Fruit fly (Drosophila melanogaster) whole organism, embryonic: ENCODE results near the gene CG7557.

Experiments used
- Atf6 ChIP-seq: fragments of 200-800 bp; sonication (Bioruptor generic); IDR thresholded peaks from 2 replicates; pipeline ENCODE4 v1.3.6; 2022; ENCODE audit warnings: missing biosample characterization, missing genetic modification characterization
- Bgb ChIP-seq: fragments of 200-800 bp; sonication (Bioruptor generic); IDR thresholded peaks from 2 replicates; pipeline ENCODE4 v1.3.6; 2022; ENCODE audit warnings: missing biosample characterization, missing genetic modification characterization; ENCODE audit not compliant: partially characterized antibody
- BtbVII ChIP-seq: fragments of 200-800 bp; sonication (Bioruptor generic); optimal IDR thresholded peaks from 3 replicates; lab custom pipeline; 2017; ENCODE audit warnings: missing biosample characterization, mild to moderate bottlenecking, missing genetic modification characterization
- CG10267 ChIP-seq: fragments of 200-800 bp; sonication (Bioruptor generic); optimal IDR thresholded peaks from 2 replicates; lab custom pipeline; 2018; ENCODE audit warnings: missing biosample characterization, mild to moderate bottlenecking, missing genetic modification characterization, moderate library complexity
- CG12659 ChIP-seq: fragments of 200-800 bp; sonication (Bioruptor generic); optimal IDR thresholded peaks from 3 replicates; lab custom pipeline; 2017; ENCODE audit warnings: mild to moderate bottlenecking, missing biosample characterization, missing genetic modification reagents, missing genetic modification characterization
- CG12744 ChIP-seq: fragments of 200-800 bp; sonication (Bioruptor generic); optimal IDR thresholded peaks from 2 replicates; lab custom pipeline; 2016; ENCODE audit warnings: missing biosample characterization, missing genetic modification characterization
- CG12769 ChIP-seq: fragments of 200-800 bp; sonication (Bioruptor generic); optimal IDR thresholded peaks from 2 replicates; lab custom pipeline; 2019; ENCODE audit warnings: missing biosample characterization, mild to moderate bottlenecking, missing genetic modification characterization, moderate library complexity
- CG12942 ChIP-seq: fragments of 200-800 bp; sonication (Bioruptor generic); optimal IDR thresholded peaks from 3 replicates; lab custom pipeline; 2016; ENCODE audit warnings: missing biosample characterization, missing genetic modification characterization
- CG30403 ChIP-seq: fragments of 200-800 bp; sonication (Bioruptor generic); optimal IDR thresholded peaks from 3 replicates; lab custom pipeline; 2016; ENCODE audit warnings: missing biosample characterization, missing genetic modification characterization
- CG3407 ChIP-seq: fragments of 200-800 bp; sonication (Bioruptor generic); optimal IDR thresholded peaks from 2 replicates; lab custom pipeline; 2018; ENCODE audit warnings: missing biosample characterization, mild to moderate bottlenecking, missing genetic modification characterization
- CG6175 ChIP-seq: fragments of 200-800 bp; sonication (Bioruptor generic); IDR thresholded peaks from 3 replicates; pipeline ENCODE4 v1.3.6; 2022; ENCODE audit warnings: missing biosample characterization, missing genetic modification characterization
- CHES-1-like ChIP-seq: fragments of 200-800 bp; sonication (Bioruptor generic); optimal IDR thresholded peaks from 2 replicates; lab custom pipeline; 2016; ENCODE audit warnings: missing biosample characterization, missing genetic modification characterization
- Camta ChIP-seq: fragments of 200-800 bp; sonication (Bioruptor generic); optimal IDR thresholded peaks from 2 replicates; lab custom pipeline; 2016; ENCODE audit warnings: missing biosample characterization, missing genetic modification characterization
- D19B ChIP-seq: fragments of 200-800 bp; sonication (Bioruptor generic); optimal IDR thresholded peaks from 2 replicates; lab custom pipeline; 2017; ENCODE audit warnings: missing biosample characterization, mild to moderate bottlenecking, missing genetic modification characterization
- Dip2 ChIP-seq: fragments of 200-800 bp; sonication (Bioruptor generic); IDR thresholded peaks from 2 replicates; pipeline ENCODE4 v1.3.6; 2022; ENCODE audit warnings: missing biosample characterization, missing genetic modification characterization
- E2f1 ChIP-seq: fragments of 200-800 bp; sonication (Bioruptor generic); IDR thresholded peaks from 2 replicates; pipeline ENCODE4 v1.3.6; 2022; ENCODE audit warnings: missing biosample characterization, missing genetic modification characterization
- E2f2 ChIP-seq: fragments of 200-800 bp; sonication (Bioruptor generic); IDR thresholded peaks from 2 replicates; pipeline ENCODE4 v1.3.6; 2022; ENCODE audit warnings: missing biosample characterization, missing genetic modification characterization
- HLH54F ChIP-seq: fragments of 200-800 bp; sonication (Bioruptor generic); optimal IDR thresholded peaks from 3 replicates; lab custom pipeline; 2016; ENCODE audit warnings: missing biosample characterization, missing genetic modification characterization
- Hand ChIP-seq: fragments of 200-800 bp; sonication (Bioruptor generic); optimal IDR thresholded peaks from 2 replicates; lab custom pipeline; 2017; ENCODE audit warnings: mild to moderate bottlenecking, missing biosample characterization, missing genetic modification reagents, missing genetic modification characterization
- Hr3 ChIP-seq: fragments of 200-800 bp; sonication (Bioruptor generic); optimal IDR thresholded peaks from 3 replicates; lab custom pipeline; 2016; ENCODE audit warnings: missing biosample characterization, missing genetic modification characterization
- Hr51 ChIP-seq, 2 experiments: fragments of 200-800 bp; sonication (Bioruptor generic); optimal IDR thresholded peaks; 2 replicates in 1 of 2; 3 replicates in 1 of 2; lab custom pipeline; 2016 to 2018; ENCODE audit warnings: missing biosample characterization in 2 of 2, missing genetic modification characterization in 2 of 2, mild to moderate bottlenecking in 1 of 2, moderate library complexity in 1 of 2
- Lpt ChIP-seq: fragments of >200 bp; optimal IDR thresholded peaks from 2 replicates; lab custom pipeline; 2018; ENCODE audit warnings: missing biosample characterization, missing genetic modification characterization
- Mrtf ChIP-seq: fragments of 200-800 bp; sonication (Bioruptor generic); IDR thresholded peaks from 3 replicates; pipeline ENCODE4 v1.3.6; 2022; ENCODE audit warnings: missing biosample characterization, missing genetic modification characterization
- PHDP ChIP-seq: fragments of 200-800 bp; sonication (Bioruptor generic); optimal IDR thresholded peaks from 3 replicates; lab custom pipeline; 2018; ENCODE audit warnings: missing biosample characterization, mild to moderate bottlenecking, missing genetic modification characterization, moderate library complexity
- Xbp1 ChIP-seq: fragments of 200-800 bp; sonication (Bioruptor generic); optimal IDR thresholded peaks from 3 replicates; lab custom pipeline; 2016; ENCODE audit warnings: missing biosample characterization, mild to moderate bottlenecking, missing genetic modification characterization
- YL-1 ChIP-seq: fragments of 200-800 bp; sonication (Bioruptor generic); optimal IDR thresholded peaks from 3 replicates; lab custom pipeline; 2017; ENCODE audit warnings: missing biosample characterization, mild to moderate bottlenecking, missing genetic modification characterization
- bcd ChIP-seq: fragments of 200-800 bp; sonication (Bioruptor generic); optimal IDR thresholded peaks from 2 replicates; lab custom pipeline; 2017; ENCODE audit warnings: missing biosample characterization, mild to moderate bottlenecking, missing genetic modification characterization
- danr ChIP-seq: fragments of 200-800 bp; sonication (Bioruptor generic); IDR thresholded peaks from 2 replicates; pipeline ENCODE4 v1.3.6; 2022; ENCODE audit warnings: missing biosample characterization, missing genetic modification characterization
- disco-r ChIP-seq: fragments of 200-800 bp; sonication (Bioruptor generic); optimal IDR thresholded peaks from 2 replicates; lab custom pipeline; 2016; ENCODE audit warnings: missing biosample characterization, missing genetic modification characterization
- dmrt99B ChIP-seq: fragments of 200-800 bp; sonication (Bioruptor generic); optimal IDR thresholded peaks from 2 replicates; lab custom pipeline; 2018; ENCODE audit warnings: missing biosample characterization, mild to moderate bottlenecking, missing genetic modification characterization, moderate library complexity
- esg ChIP-seq: fragments of 200-800 bp; sonication (Bioruptor generic); conservative IDR thresholded peaks from 2 replicates; pipeline ENCODE4 v1.3.6; 2022; ENCODE audit warnings: missing biosample characterization, missing genetic modification characterization
- exex ChIP-seq: fragments of 200-800 bp; sonication (Bioruptor generic); optimal IDR thresholded peaks from 4 replicates; lab custom pipeline; 2018; ENCODE audit warnings: missing biosample characterization, mild to moderate bottlenecking, missing genetic modification characterization, moderate library complexity
- ftz-f1 ChIP-seq: fragments of 200-800 bp; sonication (Bioruptor generic); optimal IDR thresholded peaks from 2 replicates; lab custom pipeline; 2016; ENCODE audit warnings: missing biosample characterization, missing genetic modification characterization
- gfzf ChIP-seq: fragments of 200-800 bp; sonication (Bioruptor generic); optimal IDR thresholded peaks from 2 replicates; lab custom pipeline; 2016; ENCODE audit warnings: missing biosample characterization, mild to moderate bottlenecking, missing genetic modification characterization, moderate library complexity
- gsb-n ChIP-seq: fragments of 200-800 bp; sonication (Bioruptor generic); optimal IDR thresholded peaks from 3 replicates; lab custom pipeline; 2018; ENCODE audit warnings: missing biosample characterization, mild to moderate bottlenecking, missing genetic modification characterization
- hkb ChIP-seq, 2 experiments: fragments of 200-800 bp in 1 of 2; fragments of >200 bp in 1 of 2; sonication (Bioruptor generic) in 1 of 2; IDR thresholded peaks in 1 of 2; optimal IDR thresholded peaks in 1 of 2; 2 replicates each; pipeline versions ENCODE4 v1.3.6 to Lab custom; 2017 to 2022; ENCODE audit warnings: missing biosample characterization in 1 of 2, missing genetic modification characterization in 1 of 2
- knrl ChIP-seq: fragments of 200-800 bp; sonication (Bioruptor generic); IDR thresholded peaks from 3 replicates; pipeline ENCODE4 v1.3.6; 2022; ENCODE audit warnings: missing biosample characterization, missing genetic modification characterization; ENCODE audit not compliant: partially characterized antibody
- nerfin-2 ChIP-seq: fragments of 200-800 bp; sonication (Bioruptor generic); IDR thresholded peaks from 2 replicates; pipeline ENCODE4 v1.3.6; 2022; ENCODE audit warnings: missing biosample characterization, missing genetic modification characterization; ENCODE audit not compliant: partially characterized antibody
- odd ChIP-seq: fragments of 200-800 bp; sonication (Bioruptor generic); optimal IDR thresholded peaks from 2 replicates; lab custom pipeline; 2017; ENCODE audit warnings: missing biosample characterization, mild to moderate bottlenecking, missing genetic modification characterization
- onecut ChIP-seq: fragments of 200-800 bp; sonication (Bioruptor generic); IDR thresholded peaks from 2 replicates; pipeline ENCODE4 v1.3.6; 2022; ENCODE audit warnings: missing biosample characterization, missing genetic modification characterization
- org-1 ChIP-seq: fragments of 200-800 bp; sonication (Bioruptor generic); optimal IDR thresholded peaks from 2 replicates; lab custom pipeline; 2017; ENCODE audit warnings: missing biosample characterization, missing genetic modification characterization
- peb ChIP-seq: fragments of 200-800 bp; sonication (Bioruptor generic); IDR thresholded peaks from 2 replicates; pipeline ENCODE4 v1.3.6; 2022; ENCODE audit warnings: missing biosample characterization, missing genetic modification characterization
- sc ChIP-seq, 3 experiments: fragments of >200 bp in 2 of 3; fragments of 200-800 bp in 1 of 3; sonication (Bioruptor generic) in 1 of 3; optimal IDR thresholded peaks; 2 replicates in 2 of 3; 3 replicates in 1 of 3; lab custom pipeline; 2017; ENCODE audit warnings: mild to moderate bottlenecking in 1 of 3, missing biosample characterization in 1 of 3, missing genetic modification characterization in 1 of 3, missing genetic modification reagents in 1 of 3
- schlank ChIP-seq: fragments of 200-800 bp; sonication (Bioruptor generic); optimal IDR thresholded peaks from 2 replicates; lab custom pipeline; 2018; ENCODE audit warnings: missing biosample characterization, mild to moderate bottlenecking, missing genetic modification characterization
- sima ChIP-seq: fragments of 200-800 bp; sonication (Bioruptor generic); optimal IDR thresholded peaks from 2 replicates; lab custom pipeline; 2016; ENCODE audit warnings: missing biosample characterization, missing genetic modification characterization
- sqz ChIP-seq: fragments of 200-800 bp; sonication (Bioruptor generic); optimal IDR thresholded peaks from 3 replicates; lab custom pipeline; 2018; ENCODE audit warnings: missing biosample characterization, mild to moderate bottlenecking, missing genetic modification characterization
- tgo ChIP-seq: fragments of 200-800 bp; sonication (Bioruptor generic); IDR thresholded peaks from 3 replicates; pipeline ENCODE4 v1.3.6; 2022; ENCODE audit warnings: missing biosample characterization, missing genetic modification characterization
- zfh1 ChIP-seq: fragments of 200-800 bp; sonication (Bioruptor generic); IDR thresholded peaks from 3 replicates; pipeline ENCODE4 v1.3.6; 2022; ENCODE audit warnings: missing biosample characterization, missing genetic modification characterization
- zfh2 ChIP-seq: fragments of 200-800 bp; sonication (Bioruptor generic); optimal IDR thresholded peaks from 2 replicates; lab custom pipeline; 2016; ENCODE audit warnings: missing biosample characterization, missing genetic modification characterization

Gene CG7557

dm6 chr3L:11443474-11444080 is 1.4 kb upstream of the CG7557 start (continued):
- TF ChIP-seq gsb-n (tag; lab: Kevin White, UChicago) (peak; percentile 46), Mrtf (GFP tag; lab: Robert Waterston, UW) (no peak), YL-1 (no peak), peb (GFP tag; lab: Robert Waterston, UW) (no peak), Lpt (GFP tag; lab: Kevin White, UChicago) (no peak), Bgb (GFP tag; lab: Robert Waterston, UW) (no peak), D19B (GFP tag; lab: Kevin White, UChicago) (no peak), CG12659 (GFP tag; lab: Kevin White, UChicago) (no peak), disco-r (GFP tag; lab: Kevin White, UChicago) (no peak), schlank (tag; lab: Kevin White, UChicago) (no peak), odd (GFP tag; lab: Kevin White, UChicago) (no peak), E2f1 (GFP tag; lab: Robert Waterston, UW) (no peak), Camta (GFP tag; lab: Kevin White, UChicago) (no peak), org-1 (no peak), Hr3 (GFP tag; lab: Kevin White, UChicago) (no peak), sqz (GFP tag; lab: Kevin White, UChicago) (no peak), Atf6 (GFP tag; lab: Robert Waterston, UW) (no peak), CG10267 (peak; percentile 12), dmrt99B (tag; lab: Kevin White, UChicago) (peak; percentile 39), esg (peak; percentile 25; the same call in 1 of the 2 replicates), CG12942 (no peak), hkb (optimal IDR thresholded peaks at IDR 0.05; lab: Kevin White, UChicago) (no peak), hkb (GFP tag; IDR thresholded peaks at IDR 0.05; lab: Robert Waterston, UW) (no peak), tgo (GFP tag; lab: Robert Waterston, UW) (no peak), exex (tag; lab: Kevin White, UChicago) (no peak), Hand (GFP tag; lab: Kevin White, UChicago) (no peak), zfh2 (no peak), CG30403 (GFP tag; lab: Kevin White, UChicago) (no peak), BtbVII (GFP tag; lab: Kevin White, UChicago) (no peak), gfzf (GFP tag; lab: Kevin White, UChicago) (no peak), E2f2 (GFP tag; lab: Robert Waterston, UW) (no peak), nerfin-2 (GFP tag; lab: Robert Waterston, UW) (no peak), Xbp1 (GFP tag; lab: Kevin White, UChicago) (no peak), bcd (GFP tag; lab: Kevin White, UChicago) (no peak), CG12744 (GFP tag; lab: Kevin White, UChicago) (no peak), knrl (no peak), sc (optimal IDR thresholded peaks at IDR 0.05; lab: Kevin White, UChicago) (no peak), sc (GFP tag; optimal IDR thresholded peaks at IDR 0.05; lab: Kevin White, UChicago) (no peak), CG6175 (GFP tag; lab: Robert Waterston, UW) (0 out of 3 replicates have a peak, but pooled peaks have one; percentile 48), HLH54F (GFP tag; lab: Kevin White, UChicago) (no peak), danr (GFP tag; lab: Robert Waterston, UW) (no peak), onecut (GFP tag; lab: Robert Waterston, UW) (no peak), PHDP (tag; lab: Kevin White, UChicago) (peak; percentile 30), CHES-1-like (no peak), Hr51 (GFP tag; optimal IDR thresholded peaks at IDR 0.05; lab: Kevin White, UChicago) (peak in 1 of 2 experiments; percentile 57), sima (GFP tag; lab: Kevin White, UChicago) (no peak), Dip2 (no peak), ftz-f1 (GFP tag; lab: Kevin White, UChicago) (no peak), CG12769 (tag; lab: Kevin White, UChicago) (peak; percentile 34), CG3407 (no peak), zfh1 (GFP tag; lab: Robert Waterston, UW) (no peak)
